Fruit fly (Drosophila melanogaster): ENCODE results near the gene CtsB.

The CtsB gene

dm6 chrX:13815526-13816173, 33.7 kb upstream of the CtsB start (continued):
- TF ChIP-seq CG32532 (GFP tag; IDR thresholded peaks at IDR 0.05) = no peak; the same call in 1 of the 2 replicates
- peak; percentile 97 for TF ChIP-seq sens (GFP tag)
- TF ChIP-seq gce (GFP tag; IDR thresholded peaks at IDR 0.05) = 0 out of 3 replicates have a peak, but pooled peaks have one; percentile 31
- peak; percentile 14 for TF ChIP-seq Nf-YB (GFP tag; optimal IDR thresholded peaks at IDR 0.05)
- peak in 1 of 2 experiments; percentile 34 for TF ChIP-seq Hr78 (GFP tag; optimal IDR thresholded peaks at IDR 0.05)
- TF ChIP-seq aop (GFP tag; IDR thresholded peaks at IDR 0.05) = no peak
- TF ChIP-seq CG15601 (tag; optimal IDR thresholded peaks at IDR 0.05) = peak; percentile 43
- peak; percentile 72 for TF ChIP-seq so (GFP tag; IDR thresholded peaks at IDR 0.05)
- no peak for TF ChIP-seq inv (GFP tag; IDR thresholded peaks at IDR 0.05; ENCODE audit: partially characterized antibody)
- peak; percentile 42 for TF ChIP-seq slou (GFP tag; optimal IDR thresholded peaks at IDR 0.05)
- no peak for TF ChIP-seq Hand (GFP tag; optimal IDR thresholded peaks at IDR 0.05)
- TF ChIP-seq CG15073 (GFP tag; optimal IDR thresholded peaks at IDR 0.05) = no peak
- peak; percentile 73 for TF ChIP-seq CG15269 (tag; optimal IDR thresholded peaks at IDR 0.05)
- peak; percentile 59 for TF ChIP-seq CG4328 (GFP tag; optimal IDR thresholded peaks at IDR 0.05)
- peak; percentile 55 to 70 for TF ChIP-seq dpn (GFP tag; optimal IDR thresholded peaks at IDR 0.05)
- TF ChIP-seq crp (GFP tag; optimal IDR thresholded peaks at IDR 0.05) = no peak
- peak; percentile 32 for TF ChIP-seq HHEX (GFP tag; optimal IDR thresholded peaks at IDR 0.05)
- peak; percentile 47 for TF ChIP-seq ERR (GFP tag; optimal IDR thresholded peaks at IDR 0.05)
- TF ChIP-seq corto (GFP tag; optimal IDR thresholded peaks at IDR 0.05) = no peak
- TF ChIP-seq Ssrp (tag; optimal IDR thresholded peaks at IDR 0.05) = peak; percentile 69
- TF ChIP-seq eve (GFP tag; optimal IDR thresholded peaks at IDR 0.05) = no peak
- TF ChIP-seq pb (GFP tag; optimal IDR thresholded peaks at IDR 0.05) = peak; percentile 38
- TF ChIP-seq chm (GFP tag; IDR thresholded peaks at IDR 0.05) = no peak
- TF ChIP-seq tna (GFP tag; IDR thresholded peaks at IDR 0.05; ENCODE audit: partially characterized antibody) = no peak
- peak; percentile 58; the same call in 2 of the 3 replicates for TF ChIP-seq CG11695 (GFP tag; IDR thresholded peaks at IDR 0.05)
- peak; percentile 85 for TF ChIP-seq CG11504 (tag; optimal IDR thresholded peaks at IDR 0.05)
- TF ChIP-seq Optix (GFP tag; IDR thresholded peaks at IDR 0.05) = no peak
- TF ChIP-seq CG11456 (GFP tag; IDR thresholded peaks at IDR 0.05) = peak; percentile 34; the same call in 1 of the 3 replicates
- TF ChIP-seq CG32772 (GFP tag; IDR thresholded peaks at IDR 0.05) = peak; percentile 31; the same call in 1 of the 2 replicates
- peak; percentile 32 for TF ChIP-seq CG1602 (GFP tag; optimal IDR thresholded peaks at IDR 0.05)
- TF ChIP-seq usp (GFP tag; optimal IDR thresholded peaks at IDR 0.05) = no peak
- peak; percentile 29 for TF ChIP-seq CG6813 (GFP tag; optimal IDR thresholded peaks at IDR 0.05)
- TF ChIP-seq Sry-δ (GFP tag; optimal IDR thresholded peaks at IDR 0.05) = peak; percentile 6
- no peak for TF ChIP-seq bowl (GFP tag; IDR thresholded peaks at IDR 0.05)
- peak; percentile 1 for TF ChIP-seq CG30020 (tag; optimal IDR thresholded peaks at IDR 0.05)
- peak; percentile 43; the same call in 1 of the 2 replicates for TF ChIP-seq danr (GFP tag; IDR thresholded peaks at IDR 0.05)
- TF ChIP-seq maf-S (GFP tag; optimal IDR thresholded peaks at IDR 0.05) = no peak
- TF ChIP-seq nerfin-1 (tag; optimal IDR thresholded peaks at IDR 0.05) = peak; percentile 44
- no peak for TF ChIP-seq CG6272 (GFP tag; IDR thresholded peaks at IDR 0.05)
- TF ChIP-seq CG2678 (tag; optimal IDR thresholded peaks at IDR 0.05) = peak; percentile 78
- TF ChIP-seq sima (GFP tag; optimal IDR thresholded peaks at IDR 0.05) = no peak
- TF ChIP-seq pho (GFP tag; optimal IDR thresholded peaks at IDR 0.05) = no peak
- no peak for TF ChIP-seq CG10565 (GFP tag; optimal IDR thresholded peaks at IDR 0.05)
- TF ChIP-seq CG9437 (GFP tag; optimal IDR thresholded peaks at IDR 0.05) = peak; percentile 49
- TF ChIP-seq Camta (GFP tag; optimal IDR thresholded peaks at IDR 0.05) = peak; percentile 80
- peak; percentile 30 for TF ChIP-seq CG13775 (GFP tag; optimal IDR thresholded peaks at IDR 0.05)
- TF ChIP-seq CG9817 (tag; optimal IDR thresholded peaks at IDR 0.05) = peak; percentile 16
- peak; percentile 18 for TF ChIP-seq CG13624 (GFP tag; optimal IDR thresholded peaks at IDR 0.05)
- TF ChIP-seq Chrac-16 (GFP tag; optimal IDR thresholded peaks at IDR 0.05) = peak; percentile 24
